Fruit fly (Drosophila melanogaster) whole organism, embryonic: ENCODE data around the gene CG12289.

Experiments used
- CG11456 ChIP-seq: fragments of 200-800 bp; sonication (Bioruptor generic); IDR thresholded peaks from 3 replicates; pipeline ENCODE4 v1.3.6; 2022; ENCODE audit warnings: missing biosample characterization, missing genetic modification characterization
- CG12071 ChIP-seq: fragments of 200-800 bp; sonication (Bioruptor generic); optimal IDR thresholded peaks from 3 replicates; lab custom pipeline; 2018; ENCODE audit warnings: missing biosample characterization, mild to moderate bottlenecking, missing genetic modification characterization
- CG15479 ChIP-seq: fragments of 200-800 bp; sonication (Bioruptor generic); optimal IDR thresholded peaks from 3 replicates; lab custom pipeline; 2019; ENCODE audit warnings: missing biosample characterization, mild to moderate bottlenecking, missing genetic modification characterization, moderate library complexity
- CG17359 ChIP-seq: fragments of 200-800 bp; sonication (Bioruptor generic); optimal IDR thresholded peaks from 3 replicates; lab custom pipeline; 2018; ENCODE audit warnings: missing biosample characterization, mild to moderate bottlenecking, missing genetic modification characterization, moderate library complexity
- CG2120 ChIP-seq: fragments of 200-800 bp; sonication (Bioruptor generic); optimal IDR thresholded peaks from 3 replicates; lab custom pipeline; 2016; ENCODE audit warnings: missing biosample characterization, missing genetic modification characterization
- CG2199 ChIP-seq: fragments of 200-800 bp; sonication (Bioruptor generic); IDR thresholded peaks from 3 replicates; pipeline ENCODE4 v1.3.6; 2022; ENCODE audit warnings: missing biosample characterization, missing genetic modification characterization
- CG32767 ChIP-seq: fragments of 200-800 bp; sonication (Bioruptor generic); IDR thresholded peaks from 2 replicates; pipeline ENCODE4 v1.3.6; 2022; ENCODE audit warnings: missing biosample characterization, missing genetic modification characterization
- CG3995 ChIP-seq: fragments of 200-800 bp; sonication (Bioruptor generic); optimal IDR thresholded peaks from 3 replicates; lab custom pipeline; 2016; ENCODE audit warnings: missing biosample characterization, missing genetic modification characterization
- CG6765 ChIP-seq: fragments of 200-800 bp; sonication (Bioruptor generic); optimal IDR thresholded peaks from 3 replicates; lab custom pipeline; 2017; ENCODE audit warnings: missing biosample characterization, mild to moderate bottlenecking, missing genetic modification characterization
- CG9727 ChIP-seq: fragments of 200-800 bp; sonication (Bioruptor generic); optimal IDR thresholded peaks from 3 replicates; lab custom pipeline; 2017; ENCODE audit warnings: missing biosample characterization, mild to moderate bottlenecking, missing genetic modification characterization
- D ChIP-seq, 2 experiments: fragments of 200-800 bp in 1 of 2; fragments of >200 bp in 1 of 2; sonication (Bioruptor generic) in 1 of 2; optimal IDR thresholded peaks; 2 replicates in 1 of 2; 3 replicates in 1 of 2; lab custom pipeline; 2017; ENCODE audit warnings: mild to moderate bottlenecking in 1 of 2, missing biosample characterization in 1 of 2, missing genetic modification characterization in 1 of 2, missing genetic modification reagents in 1 of 2
- Drgx ChIP-seq: fragments of 200-800 bp; sonication (Bioruptor generic); IDR thresholded peaks from 2 replicates; pipeline ENCODE4 v1.3.6; 2022; ENCODE audit warnings: missing biosample characterization, missing genetic modification characterization
- Ets65A ChIP-seq: fragments of 200-800 bp; sonication (Bioruptor generic); peaks from one replicate; lab custom pipeline; 2016; ENCODE audit warnings: missing biosample characterization, missing genetic modification characterization
- Gug ChIP-seq: fragments of 200-800 bp; sonication (Bioruptor generic); IDR thresholded peaks from 4 replicates; pipeline ENCODE4 v1.3.6; 2022; ENCODE audit warnings: missing biosample characterization, missing genetic modification characterization
- Med ChIP-seq: fragments of 200-800 bp; sonication (Bioruptor generic); peaks from one replicate; lab custom pipeline; 2016; ENCODE audit warnings: missing biosample characterization, missing genetic modification characterization, mild to moderate bottlenecking, inconsistent platforms, moderate library complexity
- Oli ChIP-seq: fragments of 200-800 bp; sonication (Bioruptor generic); optimal IDR thresholded peaks from 2 replicates; lab custom pipeline; 2018; ENCODE audit warnings: missing biosample characterization, mild to moderate bottlenecking, missing genetic modification characterization, moderate library complexity
- Vsx1 ChIP-seq: fragments of 200-800 bp; sonication (Bioruptor generic); optimal IDR thresholded peaks from 2 replicates; lab custom pipeline; 2017; ENCODE audit warnings: missing biosample characterization, mild to moderate bottlenecking, missing genetic modification characterization, missing genetic modification reagents
- amos ChIP-seq: fragments of 200-800 bp; sonication (Bioruptor generic); IDR thresholded peaks from 2 replicates; pipeline ENCODE4 v1.3.6; 2022; ENCODE audit warnings: missing biosample characterization, missing genetic modification characterization; ENCODE audit not compliant: partially characterized antibody
- bbx ChIP-seq: fragments of 200-800 bp; sonication (Bioruptor generic); IDR thresholded peaks from 2 replicates; pipeline ENCODE4 v1.3.6; 2022; ENCODE audit warnings: missing biosample characterization, missing genetic modification characterization; ENCODE audit not compliant: partially characterized antibody
- cato ChIP-seq: fragments of 200-800 bp; sonication (Bioruptor generic); optimal IDR thresholded peaks from 2 replicates; lab custom pipeline; 2016; ENCODE audit warnings: missing biosample characterization, missing genetic modification characterization, borderline replicate concordance
- chif ChIP-seq, 2 experiments: fragments of 200-800 bp; sonication (Bioruptor generic); optimal IDR thresholded peaks; 3 replicates each; lab custom pipeline; 2016; ENCODE audit warnings: missing biosample characterization in 2 of 2, missing genetic modification characterization in 2 of 2
- chinmo ChIP-seq: fragments of 200-800 bp; sonication (Bioruptor generic); IDR thresholded peaks from 4 replicates; pipeline ENCODE4 v1.3.6; 2022; ENCODE audit warnings: missing biosample characterization, missing genetic modification characterization; ENCODE audit not compliant: partially characterized antibody
- ci ChIP-seq: fragments of 200-800 bp; sonication (Bioruptor generic); IDR thresholded peaks from 3 replicates; pipeline ENCODE4 v1.3.6; 2022; ENCODE audit warnings: missing biosample characterization, missing genetic modification characterization
- da ChIP-seq: fragments of 200-800 bp; sonication (Bioruptor generic); optimal IDR thresholded peaks from 2 replicates; lab custom pipeline; 2016; ENCODE audit warnings: missing biosample characterization, missing genetic modification characterization
- dysf ChIP-seq: fragments of 200-800 bp; sonication (Bioruptor generic); IDR thresholded peaks from 3 replicates; pipeline ENCODE4 v1.3.6; 2022; ENCODE audit warnings: missing biosample characterization, missing genetic modification characterization
- ewg ChIP-seq: fragments of 200-800 bp; sonication (Bioruptor generic); optimal IDR thresholded peaks from 3 replicates; lab custom pipeline; 2017; ENCODE audit warnings: mild to moderate bottlenecking, missing biosample characterization, missing genetic modification reagents, missing genetic modification characterization
- fd102C ChIP-seq: fragments of 200-800 bp; sonication (Bioruptor generic); optimal IDR thresholded peaks from 2 replicates; lab custom pipeline; 2018; ENCODE audit warnings: missing biosample characterization, mild to moderate bottlenecking, missing genetic modification characterization, moderate library complexity
- h ChIP-seq: fragments of >200 bp; optimal IDR thresholded peaks from 2 replicates; lab custom pipeline; 2017
- kay ChIP-seq: fragments of 200-800 bp; sonication (Bioruptor generic); optimal IDR thresholded peaks from 2 replicates; lab custom pipeline; 2016; ENCODE audit warnings: missing biosample characterization, missing genetic modification characterization
- lilli ChIP-seq: fragments of 200-800 bp; sonication (Bioruptor generic); optimal IDR thresholded peaks from 3 replicates; lab custom pipeline; 2016; ENCODE audit warnings: missing biosample characterization, missing genetic modification characterization
- nerfin-1 ChIP-seq: fragments of 200-800 bp; sonication (Bioruptor generic); optimal IDR thresholded peaks from 3 replicates; lab custom pipeline; 2019; ENCODE audit warnings: missing biosample characterization, mild to moderate bottlenecking, missing genetic modification characterization, moderate library complexity
- nerfin-2 ChIP-seq: fragments of 200-800 bp; sonication (Bioruptor generic); IDR thresholded peaks from 2 replicates; pipeline ENCODE4 v1.3.6; 2022; ENCODE audit warnings: missing biosample characterization, missing genetic modification characterization; ENCODE audit not compliant: partially characterized antibody
- pho ChIP-seq: fragments of 200-800 bp; sonication (Bioruptor generic); optimal IDR thresholded peaks from 2 replicates; lab custom pipeline; 2016; ENCODE audit warnings: missing biosample characterization, missing genetic modification characterization
- pita ChIP-seq: fragments of 200-800 bp; sonication (Bioruptor generic); optimal IDR thresholded peaks from 2 replicates; lab custom pipeline; 2017; ENCODE audit warnings: missing biosample characterization, mild to moderate bottlenecking, missing genetic modification characterization
- sob ChIP-seq: fragments of 200-800 bp; sonication (Bioruptor generic); IDR thresholded peaks from 2 replicates; pipeline ENCODE4 v1.3.6; 2022; ENCODE audit warnings: missing biosample characterization, missing genetic modification characterization
- sr ChIP-seq: fragments of 200-800 bp; sonication (Bioruptor generic); IDR thresholded peaks from 3 replicates; pipeline ENCODE4 v1.3.6; 2022; ENCODE audit warnings: missing biosample characterization, missing genetic modification characterization
- vnd ChIP-seq: fragments of 200-800 bp; sonication (Bioruptor generic); IDR thresholded peaks from 3 replicates; pipeline ENCODE4 v1.3.6; 2022; ENCODE audit warnings: missing biosample characterization, missing genetic modification characterization; ENCODE audit not compliant: partially characterized antibody
- wor ChIP-seq: fragments of 200-800 bp; sonication (Bioruptor generic); IDR thresholded peaks from 2 replicates; pipeline ENCODE4 v1.3.6; 2022; ENCODE audit warnings: missing biosample characterization, missing genetic modification characterization

The CG12289 gene

dm6 chr3L:11483135-11483534, 24.9 kb upstream of the CG12289 start (continued):
- TF ChIP-seq bbx, result no peak
- TF ChIP-seq wor, result no peak
- no peak for TF ChIP-seq pita (GFP tag; lab: Kevin White, UChicago)
- TF ChIP-seq CG6765 (GFP tag; lab: Kevin White, UChicago), result no peak
- TF ChIP-seq pho (GFP tag; lab: Kevin White, UChicago), result no peak
- no peak for TF ChIP-seq CG12071 (GFP tag; lab: Kevin White, UChicago)
- TF ChIP-seq chif (GFP tag; optimal IDR thresholded peaks at IDR 0.05; lab: Kevin White, UChicago), result peak; percentile 27 to 58
- no peak for TF ChIP-seq chinmo (GFP tag; lab: Robert Waterston, UW)
- TF ChIP-seq CG9727, result peak; percentile 65
- peak; percentile 9 for TF ChIP-seq ewg
- no peak for TF ChIP-seq nerfin-2
- no peak for TF ChIP-seq CG32767 (GFP tag; lab: Robert Waterston, UW)

- TF ChIP-seq ci (GFP tag; lab: Robert Waterston, UW) (no peak), CG11456 (0 out of 3 replicates have a peak, but pooled peaks have one; percentile 13), Oli (tag; lab: Kevin White, UChicago) (no peak), lilli (GFP tag; lab: Kevin White, UChicago) (no peak), amos (GFP tag; lab: Robert Waterston, UW) (no peak), vnd (no peak), Med (GFP tag; lab: Kevin White, UChicago) (peak; percentile 53), CG3995 (GFP tag; lab: Kevin White, UChicago) (no peak), cato (no peak), CG17359 (tag; lab: Kevin White, UChicago) (no peak), h (lab: Kevin White, UChicago) (no peak), Ets65A (GFP tag; lab: Kevin White, UChicago) (peak; percentile 80), dysf (GFP tag; lab: Robert Waterston, UW) (0 out of 3 replicates have a peak, but pooled peaks have one; percentile 13), sr (GFP tag; lab: Robert Waterston, UW) (0 out of 3 replicates have a peak, but pooled peaks have one; percentile 4), CG15479 (GFP tag; lab: Kevin White, UChicago) (no peak)
Measured at dm6 chr3L:11480304-11480703, 22.0 kb upstream of the CG12289 start.

dm6 chr3L:11474658-11475057, 16.4 kb upstream of the CG12289 start, which contains the start of gene Vha16-2:
Gene Vha16-2 (plus strand): TSS chr3L:11474958.
- TF ChIP-seq da (GFP tag; lab: Kevin White, UChicago) (no peak), Gug (GFP tag; lab: Robert Waterston, UW) (no peak), sob (GFP tag; lab: Robert Waterston, UW) (no peak), fd102C (GFP tag; lab: Kevin White, UChicago) (no peak)

- no peak for TF ChIP-seq Vsx1 (GFP tag; lab: Kevin White, UChicago)
- TF ChIP-seq Med (GFP tag; lab: Kevin White, UChicago), result no peak
- TF ChIP-seq CG2120 (GFP tag; lab: Kevin White, UChicago), result no peak
- TF ChIP-seq Drgx, result no peak
- no peak for TF ChIP-seq kay (GFP tag; lab: Kevin White, UChicago)
- TF ChIP-seq D (optimal IDR thresholded peaks at IDR 0.05; lab: Kevin White, UChicago), result no peak
- TF ChIP-seq D (GFP tag; optimal IDR thresholded peaks at IDR 0.05; lab: Kevin White, UChicago), result no peak
- TF ChIP-seq CG2199 (GFP tag; lab: Robert Waterston, UW), result no peak
- TF ChIP-seq nerfin-1 (tag; lab: Kevin White, UChicago), result no peak
Measured at dm6 chr3L:11472991-11473390, 14.7 kb upstream of the CG12289 start, which contains the start of gene Vha16-3. Gene Vha16-3 (plus strand): TSS chr3L:11473291.
